Fruit fly (Drosophila melanogaster) whole organism, embryonic: ENCODE measurements around the gene Polr2M.

Source experiments
- Adf1 ChIP-seq: fragments of 200-800 bp; sonication (Bioruptor generic); IDR thresholded peaks from 2 replicates; pipeline ENCODE4 v1.3.6; 2022; ENCODE audit warnings: missing biosample characterization, missing genetic modification characterization
- Awh ChIP-seq: fragments of 200-800 bp; sonication (Bioruptor generic); IDR thresholded peaks from 2 replicates; pipeline ENCODE4, ENCODE4 v1.3.6; 2022; ENCODE audit warnings: missing biosample characterization, missing genetic modification characterization
- CG11085 ChIP-seq: fragments of 200-800 bp; sonication (Bioruptor generic); IDR thresholded peaks from 2 replicates; pipeline ENCODE4 v1.3.6; 2022; ENCODE audit warnings: missing biosample characterization, missing genetic modification characterization
- CG13775 ChIP-seq: fragments of 200-800 bp; sonication (Bioruptor generic); optimal IDR thresholded peaks from 3 replicates; lab custom pipeline; 2017; ENCODE audit warnings: missing biosample characterization, mild to moderate bottlenecking, missing genetic modification characterization
- CG1529 ChIP-seq: fragments of 200-800 bp; sonication (Bioruptor generic); optimal IDR thresholded peaks from 3 replicates; lab custom pipeline; 2018; ENCODE audit warnings: missing biosample characterization, missing genetic modification characterization
- CG17361 ChIP-seq: fragments of 200-800 bp; sonication (Bioruptor generic); IDR thresholded peaks from 3 replicates; pipeline ENCODE4 v1.3.6; 2022; ENCODE audit warnings: missing biosample characterization, missing genetic modification characterization
- CG17568 ChIP-seq: fragments of 200-800 bp; sonication (Bioruptor generic); optimal IDR thresholded peaks from 2 replicates; lab custom pipeline; 2018; ENCODE audit warnings: missing biosample characterization, mild to moderate bottlenecking, missing genetic modification characterization, moderate library complexity
- CG18262 ChIP-seq: fragments of 200-800 bp; optimal IDR thresholded peaks from 3 replicates; lab custom pipeline; 2019; ENCODE audit warnings: missing biosample characterization, mild to moderate bottlenecking, missing genetic modification characterization, moderate library complexity
- CG18599 ChIP-seq: fragments of 200-800 bp; sonication (Bioruptor generic); optimal IDR thresholded peaks from 3 replicates; lab custom pipeline; 2017; ENCODE audit warnings: missing biosample characterization, missing genetic modification characterization, mild to moderate bottlenecking, moderate library complexity, missing genetic modification reagents
- CG2120 ChIP-seq: fragments of 200-800 bp; sonication (Bioruptor generic); optimal IDR thresholded peaks from 3 replicates; lab custom pipeline; 2016; ENCODE audit warnings: missing biosample characterization, missing genetic modification characterization
- CG2678 ChIP-seq: fragments of 200-800 bp; sonication (Bioruptor generic); optimal IDR thresholded peaks from 3 replicates; lab custom pipeline; 2019; ENCODE audit warnings: missing biosample characterization, mild to moderate bottlenecking, missing genetic modification characterization, moderate library complexity
- CG32532 ChIP-seq: fragments of 200-800 bp; sonication (Bioruptor generic); IDR thresholded peaks from 2 replicates; pipeline ENCODE4 v1.3.6; 2022; ENCODE audit warnings: missing biosample characterization, missing genetic modification characterization
- CG8290 ChIP-seq, 3 experiments: fragments of 200-800 bp; sonication (Bioruptor generic); optimal IDR thresholded peaks; 2 replicates each; lab custom pipeline; 2016 to 2019; ENCODE audit warnings: missing biosample characterization in 3 of 3, missing genetic modification characterization in 3 of 3, mild to moderate bottlenecking in 2 of 3, moderate library complexity in 1 of 3
- CG8924 ChIP-seq: fragments of 200-800 bp; optimal IDR thresholded peaks from 3 replicates; lab custom pipeline; 2019; ENCODE audit warnings: missing biosample characterization, mild to moderate bottlenecking, missing genetic modification characterization, moderate library complexity
- CG9817 ChIP-seq: fragments of 200-800 bp; sonication (Bioruptor generic); optimal IDR thresholded peaks from 2 replicates; lab custom pipeline; 2018; ENCODE audit warnings: missing biosample characterization, mild to moderate bottlenecking, missing genetic modification characterization, moderate library complexity
- Ets65A ChIP-seq: fragments of 200-800 bp; sonication (Bioruptor generic); peaks from one replicate; lab custom pipeline; 2016; ENCODE audit warnings: missing biosample characterization, missing genetic modification characterization
- Fer3 ChIP-seq: fragments of 200-800 bp; sonication (Bioruptor generic); optimal IDR thresholded peaks from 2 replicates; lab custom pipeline; 2018; ENCODE audit warnings: missing biosample characterization, mild to moderate bottlenecking, missing genetic modification characterization, moderate library complexity
- Hr51 ChIP-seq, 2 experiments: fragments of 200-800 bp; sonication (Bioruptor generic); optimal IDR thresholded peaks; 2 replicates in 1 of 2; 3 replicates in 1 of 2; lab custom pipeline; 2016 to 2018; ENCODE audit warnings: missing biosample characterization in 2 of 2, missing genetic modification characterization in 2 of 2, mild to moderate bottlenecking in 1 of 2, moderate library complexity in 1 of 2
- Hsf ChIP-seq: fragments of 200-800 bp; sonication (Bioruptor generic); optimal IDR thresholded peaks from 3 replicates; lab custom pipeline; 2016; ENCODE audit warnings: missing biosample characterization, missing genetic modification characterization
- Kr ChIP-seq: fragments of 200-800 bp; sonication (Bioruptor generic); optimal IDR thresholded peaks from 2 replicates; lab custom pipeline; 2017; ENCODE audit warnings: missing biosample characterization, mild to moderate bottlenecking, missing genetic modification characterization
- Lim3 ChIP-seq: fragments of 200-800 bp; sonication (Bioruptor generic); IDR thresholded peaks from 2 replicates; pipeline ENCODE4 v1.3.6; 2022; ENCODE audit warnings: missing biosample characterization, missing genetic modification characterization
- Oli ChIP-seq: fragments of 200-800 bp; sonication (Bioruptor generic); optimal IDR thresholded peaks from 2 replicates; lab custom pipeline; 2018; ENCODE audit warnings: missing biosample characterization, mild to moderate bottlenecking, missing genetic modification characterization, moderate library complexity
- Sox102F ChIP-seq: fragments of 200-800 bp; sonication (Bioruptor generic); optimal IDR thresholded peaks from 2 replicates; lab custom pipeline; 2018; ENCODE audit warnings: missing biosample characterization, mild to moderate bottlenecking, missing genetic modification characterization, moderate library complexity
- Spps ChIP-seq: fragments of 200-800 bp; sonication (Bioruptor generic); optimal IDR thresholded peaks from 2 replicates; lab custom pipeline; 2018; ENCODE audit warnings: missing biosample characterization, mild to moderate bottlenecking, missing genetic modification characterization
- Ssrp ChIP-seq: fragments of 200-800 bp; sonication (Bioruptor generic); optimal IDR thresholded peaks from 2 replicates; lab custom pipeline; 2018; ENCODE audit warnings: missing biosample characterization, mild to moderate bottlenecking, missing genetic modification characterization, moderate library complexity
- Xbp1 ChIP-seq: fragments of 200-800 bp; sonication (Bioruptor generic); optimal IDR thresholded peaks from 3 replicates; lab custom pipeline; 2016; ENCODE audit warnings: missing biosample characterization, mild to moderate bottlenecking, missing genetic modification characterization
- ara ChIP-seq: fragments of 200-800 bp; sonication (Bioruptor generic); IDR thresholded peaks from 2 replicates; pipeline ENCODE4 v1.3.6; 2022; ENCODE audit warnings: missing biosample characterization, missing genetic modification characterization
- ase ChIP-seq: fragments of 200-800 bp; sonication (Bioruptor generic); IDR thresholded peaks from 3 replicates; pipeline ENCODE4 v1.3.6; 2022; ENCODE audit warnings: missing biosample characterization, missing genetic modification characterization
- bcd ChIP-seq: fragments of 200-800 bp; sonication (Bioruptor generic); optimal IDR thresholded peaks from 2 replicates; lab custom pipeline; 2017; ENCODE audit warnings: missing biosample characterization, mild to moderate bottlenecking, missing genetic modification characterization
- bsh ChIP-seq, 2 experiments: fragments of 200-800 bp; sonication (Bioruptor generic); optimal IDR thresholded peaks; 2 replicates each; lab custom pipeline; 2017 to 2018; ENCODE audit warnings: mild to moderate bottlenecking in 2 of 2, missing biosample characterization in 2 of 2, missing genetic modification characterization in 2 of 2, moderate library complexity in 1 of 2
- dan ChIP-seq: fragments of 200-800 bp; sonication (Bioruptor generic); IDR thresholded peaks from 2 replicates; pipeline ENCODE4 v1.3.6; 2022; ENCODE audit warnings: missing biosample characterization, missing genetic modification characterization
- dmrt99B ChIP-seq: fragments of 200-800 bp; sonication (Bioruptor generic); optimal IDR thresholded peaks from 2 replicates; lab custom pipeline; 2018; ENCODE audit warnings: missing biosample characterization, mild to moderate bottlenecking, missing genetic modification characterization, moderate library complexity
- eyg ChIP-seq: fragments of 200-800 bp; sonication (Bioruptor generic); optimal IDR thresholded peaks from 3 replicates; lab custom pipeline; 2016; ENCODE audit warnings: missing biosample characterization, missing genetic modification characterization
- fru ChIP-seq: fragments of >200 bp; optimal IDR thresholded peaks from 2 replicates; lab custom pipeline; 2017
- gce ChIP-seq: fragments of 200-800 bp; sonication (Bioruptor generic); IDR thresholded peaks from 3 replicates; pipeline ENCODE4 v1.3.6; 2022; ENCODE audit warnings: missing biosample characterization, missing genetic modification characterization
- h ChIP-seq: fragments of >200 bp; optimal IDR thresholded peaks from 2 replicates; lab custom pipeline; 2017
- inv ChIP-seq: fragments of 200-800 bp; sonication (Bioruptor generic); IDR thresholded peaks from 2 replicates; pipeline ENCODE4 v1.3.6; 2022; ENCODE audit warnings: missing biosample characterization, missing genetic modification characterization; ENCODE audit not compliant: partially characterized antibody
- jing ChIP-seq: fragments of 200-800 bp; sonication (Bioruptor generic); optimal IDR thresholded peaks from 2 replicates; lab custom pipeline; 2018; ENCODE audit warnings: missing biosample characterization, mild to moderate bottlenecking, missing genetic modification characterization
- lilli ChIP-seq: fragments of 200-800 bp; sonication (Bioruptor generic); optimal IDR thresholded peaks from 3 replicates; lab custom pipeline; 2016; ENCODE audit warnings: missing biosample characterization, missing genetic modification characterization
- mirr ChIP-seq: fragments of 200-800 bp; sonication (Bioruptor generic); optimal IDR thresholded peaks from 3 replicates; lab custom pipeline; 2018; ENCODE audit warnings: missing biosample characterization, mild to moderate bottlenecking, missing genetic modification characterization
- nerfin-2 ChIP-seq: fragments of 200-800 bp; sonication (Bioruptor generic); IDR thresholded peaks from 2 replicates; pipeline ENCODE4 v1.3.6; 2022; ENCODE audit warnings: missing biosample characterization, missing genetic modification characterization; ENCODE audit not compliant: partially characterized antibody
- nmo ChIP-seq: fragments of 200-800 bp; sonication (Bioruptor generic); optimal IDR thresholded peaks from 2 replicates; lab custom pipeline; 2018; ENCODE audit warnings: missing biosample characterization, mild to moderate bottlenecking, missing genetic modification characterization, moderate library complexity
- otp ChIP-seq: fragments of 200-800 bp; sonication (Bioruptor generic); IDR thresholded peaks from 3 replicates; pipeline ENCODE4, ENCODE4 v1.3.6; 2022; ENCODE audit warnings: missing biosample characterization, missing genetic modification characterization
- pfk ChIP-seq: fragments of 200-800 bp; sonication (Bioruptor generic); optimal IDR thresholded peaks from 2 replicates; lab custom pipeline; 2018; ENCODE audit warnings: missing biosample characterization, mild to moderate bottlenecking, missing genetic modification characterization, moderate library complexity
- phol ChIP-seq: fragments of 200-800 bp; sonication (Bioruptor generic); optimal IDR thresholded peaks from 3 replicates; lab custom pipeline; 2018; ENCODE audit warnings: missing biosample characterization, mild to moderate bottlenecking, missing genetic modification characterization, moderate library complexity
- sc ChIP-seq, 3 experiments: fragments of >200 bp in 2 of 3; fragments of 200-800 bp in 1 of 3; sonication (Bioruptor generic) in 1 of 3; optimal IDR thresholded peaks; 2 replicates in 2 of 3; 3 replicates in 1 of 3; lab custom pipeline; 2017; ENCODE audit warnings: mild to moderate bottlenecking in 1 of 3, missing biosample characterization in 1 of 3, missing genetic modification characterization in 1 of 3, missing genetic modification reagents in 1 of 3
- sens ChIP-seq: fragments of 200-800 bp; sonication (Bioruptor generic); peaks from one replicate; lab custom pipeline; 2016; ENCODE audit warnings: missing biosample characterization, missing genetic modification characterization
- sisA ChIP-seq: fragments of 200-800 bp; sonication (Bioruptor generic); IDR thresholded peaks from 2 replicates; pipeline ENCODE4 v1.3.6; 2022; ENCODE audit warnings: missing biosample characterization, missing genetic modification characterization
- tin ChIP-seq: fragments of 200-800 bp; sonication (Bioruptor generic); optimal IDR thresholded peaks from 3 replicates; lab custom pipeline; 2016; ENCODE audit warnings: missing biosample characterization, missing genetic modification characterization
- ttk ChIP-seq: fragments of 200-800 bp; sonication (Bioruptor generic); IDR thresholded peaks from 2 replicates; pipeline ENCODE4 v2.1.2; 2022; ENCODE audit warnings: missing biosample characterization, missing genetic modification characterization
- tx ChIP-seq: fragments of 200-800 bp; sonication (Bioruptor generic); optimal IDR thresholded peaks from 2 replicates; lab custom pipeline; 2016; ENCODE audit warnings: missing biosample characterization, missing genetic modification characterization

Gene Polr2M

DNA sequence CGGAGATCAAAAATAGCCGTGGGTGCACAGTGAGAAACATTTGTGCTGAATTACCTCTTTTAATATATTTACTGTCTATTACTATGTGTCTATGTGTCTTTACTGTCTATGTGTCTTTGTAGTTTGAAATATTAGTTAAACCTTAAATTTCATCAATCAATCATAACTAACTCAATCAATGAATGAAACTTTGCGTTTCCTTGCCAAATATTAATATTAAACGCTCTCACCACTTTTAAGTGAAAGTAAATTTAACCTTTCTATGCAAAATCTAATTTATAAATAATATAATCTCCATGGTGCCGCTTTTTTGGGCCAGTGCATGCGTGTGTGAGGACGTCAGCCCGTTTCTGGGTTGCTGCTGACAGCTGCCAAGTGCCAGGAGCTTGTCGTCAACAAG lies 48.0 kb upstream of the Polr2M start (continued):
- TF ChIP-seq otp (GFP tag; lab: Robert Waterston, UW) = no peak
- TF ChIP-seq nmo (GFP tag; lab: Kevin White, UChicago) = peak; percentile 10
- peak in 1 of 2 experiments; percentile 66 for TF ChIP-seq Hr51 (GFP tag; optimal IDR thresholded peaks at IDR 0.05; lab: Kevin White, UChicago)
- peak; percentile 31 for TF ChIP-seq CG18599 (GFP tag; lab: Kevin White, UChicago)
- peak; percentile 12 for TF ChIP-seq CG2120 (GFP tag; lab: Kevin White, UChicago)
- no peak for TF ChIP-seq CG1529 (GFP tag; lab: Kevin White, UChicago)
- peak; percentile 64 for TF ChIP-seq dmrt99B (tag; lab: Kevin White, UChicago)
- no peak for TF ChIP-seq mirr
- peak; percentile 70 for TF ChIP-seq Ets65A (GFP tag; lab: Kevin White, UChicago)
- TF ChIP-seq jing (GFP tag; lab: Kevin White, UChicago) = no peak
- TF ChIP-seq h (lab: Kevin White, UChicago) = no peak
- TF ChIP-seq CG8290 (GFP tag; optimal IDR thresholded peaks at IDR 0.05; lab: Kevin White, UChicago) = no peak
- TF ChIP-seq CG8290 (tag; optimal IDR thresholded peaks at IDR 0.05; lab: Kevin White, UChicago) = peak in 1 of 2 experiments; percentile 16
- TF ChIP-seq sc (optimal IDR thresholded peaks at IDR 0.05; lab: Kevin White, UChicago) = no peak
- TF ChIP-seq sc (GFP tag; optimal IDR thresholded peaks at IDR 0.05; lab: Kevin White, UChicago) = no peak
- TF ChIP-seq eyg (GFP tag; lab: Kevin White, UChicago) = no peak
- peak; percentile 7 for TF ChIP-seq lilli (GFP tag; lab: Kevin White, UChicago)
- TF ChIP-seq Spps (tag; lab: Kevin White, UChicago) = no peak
- no peak for TF ChIP-seq Kr (GFP tag; lab: Kevin White, UChicago)
- TF ChIP-seq sisA (GFP tag; lab: Robert Waterston, UW) = no peak
- peak; percentile 30 for TF ChIP-seq Ssrp (tag; lab: Kevin White, UChicago)
- TF ChIP-seq CG18262 (tag; lab: Kevin White, UChicago) = peak; percentile 4
- peak; percentile 7 for TF ChIP-seq Fer3
- 0 out of 2 replicates have a peak, but pooled peaks have one; percentile 6 for TF ChIP-seq ttk (GFP tag; lab: Robert Waterston, UW)
- TF ChIP-seq sens (GFP tag; lab: Kevin White, UChicago) = peak; percentile 81
- no peak for TF ChIP-seq dan (GFP tag; lab: Robert Waterston, UW)
- no peak for TF ChIP-seq Adf1 (GFP tag; lab: Robert Waterston, UW)
- no peak for TF ChIP-seq ara (GFP tag; lab: Robert Waterston, UW)
- TF ChIP-seq CG2678 (tag; lab: Kevin White, UChicago) = peak; percentile 50
- TF ChIP-seq Hsf (GFP tag; lab: Kevin White, UChicago) = peak; percentile 8
- no peak for TF ChIP-seq ase (GFP tag; lab: Robert Waterston, UW)
- TF ChIP-seq pfk (GFP tag; lab: Kevin White, UChicago) = no peak
- TF ChIP-seq Awh = no peak
- TF ChIP-seq Lim3 (GFP tag; lab: Robert Waterston, UW) = no peak
- TF ChIP-seq nerfin-2 = no peak
- TF ChIP-seq Oli (tag; lab: Kevin White, UChicago) = peak; percentile 20
- TF ChIP-seq fru (lab: Kevin White, UChicago) = no peak
- TF ChIP-seq CG17361 (GFP tag; lab: Robert Waterston, UW) = peak; percentile 35; the same call in 1 of the 3 replicates
- TF ChIP-seq CG13775 (GFP tag; lab: Kevin White, UChicago) = no peak
- peak; percentile 5 for TF ChIP-seq CG8924
- TF ChIP-seq gce = no peak
- peak; percentile 5 for TF ChIP-seq tin (GFP tag; lab: Kevin White, UChicago)
- peak in 1 of 2 experiments; percentile 52 for TF ChIP-seq bsh (GFP tag; optimal IDR thresholded peaks at IDR 0.05; lab: Kevin White, UChicago)
- TF ChIP-seq Xbp1 = peak; percentile 10
- TF ChIP-seq CG9817 (tag; lab: Kevin White, UChicago) = peak; percentile 16
- no peak for TF ChIP-seq CG17568
- TF ChIP-seq tx (GFP tag; lab: Kevin White, UChicago) = no peak
- TF ChIP-seq Sox102F (GFP tag; lab: Kevin White, UChicago) = peak; percentile 35
- TF ChIP-seq phol (tag; lab: Kevin White, UChicago) = peak; percentile 27
- no peak for TF ChIP-seq CG11085 (GFP tag; lab: Robert Waterston, UW)
- TF ChIP-seq inv (GFP tag; lab: Robert Waterston, UW) = no peak
- peak; percentile 17 for TF ChIP-seq bcd (GFP tag; lab: Kevin White, UChicago)
- TF ChIP-seq CG32532 (GFP tag; lab: Robert Waterston, UW) = no peak; the same call in 1 of the 2 replicates
